Worm (Caenorhabditis elegans) whole organism, L1 larva: ENCODE measurements around the gene F21D5.5.

Source experiments
- F16B12.6 ChIP-seq: fragments of 150-350 bp; optimal IDR thresholded peaks from 2 replicates; lab custom pipeline; 2014; ENCODE audit warnings: missing biosample characterization, missing genetic modification characterization
- Y116A8C.19 ChIP-seq: sonication (generic microtip); optimal IDR thresholded peaks from 2 replicates; lab custom pipeline; 2016; ENCODE audit warnings: missing compliant biosample characterization, missing genetic modification characterization, borderline replicate concordance
- alr-1 ChIP-seq: fragments of 200-800 bp; sonication (Bioruptor generic); optimal IDR thresholded peaks from 2 replicates; lab custom pipeline; 2018; ENCODE audit warnings: borderline replicate concordance, mild to moderate bottlenecking, missing genetic modification characterization, missing compliant biosample characterization
- aly-2 ChIP-seq: fragments of 150-350 bp; optimal IDR thresholded peaks from 2 replicates; lab custom pipeline; 2014; ENCODE audit warnings: missing biosample characterization, missing genetic modification characterization
- blmp-1 ChIP-seq: fragments of 150-350 bp; optimal IDR thresholded peaks from 2 replicates; lab custom pipeline; 2014; ENCODE audit warnings: missing biosample characterization, missing genetic modification characterization
- ceh-8 ChIP-seq: fragments of 200-800 bp; sonication (Bioruptor generic); optimal IDR thresholded peaks from 2 replicates; lab custom pipeline; 2018; ENCODE audit warnings: mild to moderate bottlenecking, missing genetic modification characterization, moderate library complexity, missing compliant biosample characterization
- ces-1 ChIP-seq: fragments of 150-350 bp; optimal IDR thresholded peaks from 2 replicates; lab custom pipeline; 2014; ENCODE audit warnings: missing biosample characterization, missing genetic modification reagents, missing genetic modification characterization
- dpl-1 ChIP-seq, 3 experiments: fragments of 150-350 bp in 2 of 3; sonication (generic microtip) in 1 of 3; optimal IDR thresholded peaks; 2 replicates each; lab custom pipeline; 2014 to 2017; ENCODE audit warnings: missing biosample characterization in 3 of 3, missing genetic modification characterization in 3 of 3, missing genetic modification reagents in 3 of 3
- efl-1 ChIP-seq, 4 experiments: fragments of 150-350 bp; optimal IDR thresholded peaks in 3 of 4; peaks in 1 of 4; 1 replicate in 1 of 4; 2 replicates in 3 of 4; lab custom pipeline; 2014; ENCODE audit warnings: missing biosample characterization in 2 of 4, missing genetic modification characterization in 2 of 4, missing genetic modification reagents in 2 of 4
- egl-27 ChIP-seq, 2 experiments: fragments of 150-350 bp in 1 of 2; sonication (generic microtip); optimal IDR thresholded peaks; 3 replicates each; lab custom pipeline; 2017 to 2018; ENCODE audit warnings: missing biosample characterization in 2 of 2, missing genetic modification characterization in 2 of 2, missing genetic modification reagents in 2 of 2
- elt-2 ChIP-seq: sonication (generic microtip); optimal IDR thresholded peaks from 2 replicates; lab custom pipeline; 2016; ENCODE audit warnings: missing genetic modification characterization, mild to moderate bottlenecking, inconsistent platforms, missing compliant biosample characterization, missing genetic modification reagents
- grh-1 ChIP-seq: fragments of 200-800 bp; sonication (Bioruptor generic); IDR thresholded peaks from 2 replicates; pipeline ENCODE4 v1.3.6; 2022; ENCODE audit warnings: missing genetic modification reagents, missing genetic modification characterization, missing compliant biosample characterization
- irx-1 ChIP-seq: sonication (generic microtip); optimal IDR thresholded peaks from 2 replicates; lab custom pipeline; 2016; ENCODE audit warnings: missing genetic modification characterization, missing compliant biosample characterization
- lin-13 ChIP-seq: fragments of 150-350 bp; optimal IDR thresholded peaks from 2 replicates; lab custom pipeline; 2014; ENCODE audit warnings: missing biosample characterization, missing genetic modification reagents, missing genetic modification characterization
- lin-14 ChIP-seq: fragments of 200-800 bp; sonication (Bioruptor generic); optimal IDR thresholded peaks from 2 replicates; lab custom pipeline; 2018; ENCODE audit warnings: mild to moderate bottlenecking, missing genetic modification characterization, moderate library complexity, missing compliant biosample characterization
- lin-35 ChIP-seq, 2 experiments: fragments of 150-350 bp; optimal IDR thresholded peaks; 2 replicates each; lab custom pipeline; 2014; ENCODE audit warnings: missing biosample characterization in 2 of 2, missing genetic modification characterization in 2 of 2, missing genetic modification reagents in 2 of 2
- nhr-11 ChIP-seq: fragments of 150-350 bp; optimal IDR thresholded peaks from 2 replicates; lab custom pipeline; 2014; ENCODE audit warnings: missing biosample characterization, missing genetic modification characterization
- nhr-28 ChIP-seq: fragments of 150-350 bp; optimal IDR thresholded peaks from 2 replicates; lab custom pipeline; 2014; ENCODE audit warnings: missing biosample characterization, missing genetic modification characterization
- nhr-71 ChIP-seq: sonication (generic microtip); optimal IDR thresholded peaks from 2 replicates; lab custom pipeline; 2016; ENCODE audit warnings: mild to moderate bottlenecking, missing genetic modification characterization, moderate library complexity, missing compliant biosample characterization
- pag-3 ChIP-seq: sonication (generic microtip); optimal IDR thresholded peaks from 2 replicates; lab custom pipeline; 2017; ENCODE audit warnings: missing genetic modification characterization, mild to moderate bottlenecking, missing compliant biosample characterization, antibody characterized with exemption, borderline replicate concordance; ENCODE audit not compliant: insufficient read depth
- pqm-1 ChIP-seq: sonication (generic microtip); optimal IDR thresholded peaks from 3 replicates; lab custom pipeline; 2017; ENCODE audit warnings: missing biosample characterization, missing genetic modification characterization
- tbx-2 ChIP-seq: sonication (generic microtip); optimal IDR thresholded peaks from 2 replicates; lab custom pipeline; 2016; ENCODE audit warnings: missing genetic modification characterization, missing compliant biosample characterization
- unc-130 ChIP-seq: fragments of 150-350 bp; optimal IDR thresholded peaks from 2 replicates; lab custom pipeline; 2017; ENCODE audit warnings: missing biosample characterization, missing genetic modification characterization, inconsistent platforms
- unc-62 ChIP-seq: fragments of 150-350 bp; optimal IDR thresholded peaks from 2 replicates; lab custom pipeline; 2014; ENCODE audit warnings: missing biosample characterization, missing genetic modification reagents, missing genetic modification characterization
- vab-15 ChIP-seq: sonication (generic microtip); optimal IDR thresholded peaks from 2 replicates; lab custom pipeline; 2017; ENCODE audit warnings: missing genotype, mild to moderate bottlenecking, missing genetic modification characterization, missing compliant biosample characterization
- xbp-1 ChIP-seq: sonication (generic microtip); optimal IDR thresholded peaks from 2 replicates; lab custom pipeline; 2016; ENCODE audit warnings: missing genetic modification characterization, missing compliant biosample characterization

F21D5.5 gene

DNA sequence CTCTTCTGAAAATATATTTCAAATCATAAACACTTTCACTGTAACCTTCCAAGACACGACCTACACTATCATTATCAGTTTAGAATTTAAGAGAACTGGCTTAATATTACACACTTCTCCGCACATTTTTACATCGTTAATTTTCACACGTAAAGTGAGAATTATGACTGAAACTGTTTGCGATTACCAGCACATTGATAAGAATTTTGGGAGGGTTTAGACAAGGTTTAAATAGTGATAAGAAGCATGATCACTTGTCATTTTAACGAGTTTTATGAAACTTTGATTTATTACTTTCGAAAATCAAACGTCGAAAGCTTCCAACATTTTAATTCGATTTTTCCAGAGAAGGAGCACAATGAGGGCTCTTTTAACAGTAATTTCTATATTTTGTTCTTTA lies 8.7 kb downstream of the F21D5.5 start, which contains the start of gene F21D5.3:
TSS of gene F21D5.3 (plus strand) at position 347 of the 400 bp plus-strand sequence.
- TF ChIP-seq dpl-1 (GFP tag; optimal IDR thresholded peaks at IDR 0.05; lab: Kevin White, UChicago) (no peak), vab-15 (tag; lab: Kevin White, UChicago) (no peak), nhr-71 (peak; percentile 11), alr-1 (tag; lab: Kevin White, UChicago) (no peak), irx-1 (tag; lab: Kevin White, UChicago) (no peak), nhr-28 (tag; lab: Kevin White, UChicago) (no peak), pqm-1 (tag; lab: Kevin White, UChicago) (peak; percentile 43), elt-2 (tag; lab: Kevin White, UChicago) (peak; percentile 93), lin-35 (GFP tag; optimal IDR thresholded peaks at IDR 0.05; lab: Kevin White, UChicago) (peak in 1 of 2 experiments; percentile 42)

DNA sequence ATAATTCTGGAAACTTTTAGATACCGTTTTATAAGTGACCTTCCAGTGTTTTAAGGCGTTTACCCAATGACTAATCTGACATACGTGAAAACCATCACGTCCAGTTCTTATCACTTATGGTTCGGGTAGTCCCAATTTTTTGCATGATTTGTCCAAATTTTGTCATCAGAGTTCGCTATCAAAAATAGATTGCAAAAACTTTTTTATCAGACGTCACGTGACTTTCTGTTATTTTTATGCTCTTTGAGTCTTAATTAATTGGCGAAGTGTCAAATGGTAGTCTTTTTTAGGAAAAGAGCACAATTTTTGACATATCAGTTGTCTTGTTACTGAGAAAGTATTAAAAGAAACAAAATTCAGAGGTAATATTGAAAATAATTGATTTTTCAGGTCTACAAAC lies 9.6 kb downstream of the F21D5.5 start:
- TF ChIP-seq ceh-8 (GFP tag; lab: Kevin White, UChicago) (no peak), xbp-1 (tag; lab: Kevin White, UChicago) (no peak), tbx-2 (tag; lab: Kevin White, UChicago) (no peak), lin-35 (GFP tag; optimal IDR thresholded peaks at IDR 0.05; lab: Kevin White, UChicago) (peak in 1 of 2 experiments; percentile 0), unc-130 (tag; lab: Kevin White, UChicago) (no peak), elt-2 (tag; lab: Kevin White, UChicago) (peak; percentile 86)
- TF ChIP-seq, all 84 proteins: peak for 2

DNA sequence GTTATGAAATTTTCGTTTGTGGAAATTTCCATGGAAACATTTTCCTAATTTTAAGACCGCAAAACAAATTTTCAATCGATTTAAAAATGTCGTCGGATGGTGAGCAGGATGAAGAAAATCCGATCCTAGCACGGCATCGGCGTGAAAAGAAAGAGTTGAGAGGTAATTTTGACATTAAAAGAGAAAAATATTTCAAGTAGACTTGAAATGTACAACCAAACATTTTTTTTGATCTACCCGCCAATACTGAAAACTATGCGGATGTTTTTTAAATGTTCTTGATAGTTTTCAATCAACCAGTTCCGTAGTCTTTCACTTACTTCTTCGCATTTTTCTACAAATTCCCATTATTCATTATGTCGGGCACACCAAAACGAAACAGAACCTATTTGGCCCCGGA lies 11.1 kb downstream of the F21D5.5 start, which contains the start of gene otub-3:
TSS of gene otub-3 (plus strand) at position 56 of the 400 bp plus-strand sequence.
- TF ChIP-seq lin-14 (no peak), Y116A8C.19 (tag; lab: Kevin White, UChicago) (no peak), lin-13 (GFP tag; lab: Kevin White, UChicago) (no peak)

ce11 chrIV:8725345-8725744 lies 13.8 kb downstream of the F21D5.5 start, which contains the start of gene pgm-3:
Gene pgm-3, plus strand, starts transcription at chrIV:8725722.
- peak in 1 of 2 experiments; percentile 57 for TF ChIP-seq lin-35 (GFP tag; optimal IDR thresholded peaks at IDR 0.05; lab: Kevin White, UChicago)
- peak in 1 of 2 experiments; percentile 23 for TF ChIP-seq efl-1 (optimal IDR thresholded peaks at IDR 0.05; lab: Kevin White, UChicago)
- TF ChIP-seq efl-1 (GFP tag; optimal IDR thresholded peaks at IDR 0.05 in 1 of 2; lab: Kevin White, UChicago), result no peak
- no peak for TF ChIP-seq vab-15 (tag; lab: Kevin White, UChicago)
- peak; percentile 75 for TF ChIP-seq blmp-1 (tag; lab: Kevin White, UChicago)
- peak in 1 of 3 experiments; percentile 1 for TF ChIP-seq dpl-1 (GFP tag; optimal IDR thresholded peaks at IDR 0.05; lab: Kevin White, UChicago)
- no peak for TF ChIP-seq Y116A8C.19 (tag; lab: Kevin White, UChicago)

ce11 chrIV:8724907-8725306 lies 14.3 kb downstream of the F21D5.5 start:
- TF ChIP-seq vab-15 (tag; lab: Kevin White, UChicago), result no peak
- no peak for TF ChIP-seq F16B12.6
- no peak for TF ChIP-seq unc-62
- TF ChIP-seq efl-1 (optimal IDR thresholded peaks at IDR 0.05; lab: Kevin White, UChicago), result no peak
- TF ChIP-seq efl-1 (GFP tag; optimal IDR thresholded peaks at IDR 0.05 in 1 of 2; lab: Kevin White, UChicago), result peak in 1 of 2 experiments; percentile 16
- TF ChIP-seq, all 84 proteins: peak for 1

ce11 chrIV:8723720-8724119 lies 15.5 kb downstream of the F21D5.5 start, which contains the start of gene F21D5.9:
Gene F21D5.9, plus strand, starts transcription at chrIV:8724020.
- TF ChIP-seq grh-1 (GFP tag; lab: Robert Waterston, UW), result no peak
- TF ChIP-seq nhr-71, result no peak
- TF ChIP-seq aly-2 (tag; lab: Kevin White, UChicago), result no peak
- TF ChIP-seq ces-1 (GFP tag; lab: Kevin White, UChicago), result no peak
- TF ChIP-seq nhr-11 (tag; lab: Kevin White, UChicago), result no peak
- no peak for TF ChIP-seq egl-27 (tag; optimal IDR thresholded peaks at IDR 0.05; lab: Kevin White, UChicago)
- no peak for TF ChIP-seq pag-3 (tag; lab: Kevin White, UChicago)
- no peak for TF ChIP-seq nhr-28 (tag; lab: Kevin White, UChicago)
